Worm (Caenorhabditis elegans) whole organism, L2 larva: ENCODE data around the gene gbas-1.

Experiments
- blmp-1 ChIP-seq: sonication (generic microtip); optimal IDR thresholded peaks from 2 replicates; lab custom pipeline; 2017; ENCODE audit warnings: missing genetic modification characterization, mild to moderate bottlenecking, missing compliant biosample characterization, antibody characterized with exemption, moderate library complexity; ENCODE audit not compliant: insufficient read depth
- egl-27 ChIP-seq: sonication (generic microtip); optimal IDR thresholded peaks from 3 replicates; lab custom pipeline; 2017; ENCODE audit warnings: missing biosample characterization, missing genetic modification reagents, missing genetic modification characterization
- elt-1 ChIP-seq: fragments of 150-350 bp; optimal IDR thresholded peaks from 2 replicates; lab custom pipeline; 2014; ENCODE audit warnings: missing biosample characterization, missing genetic modification characterization
- fos-1 ChIP-seq: fragments of 150-350 bp; optimal IDR thresholded peaks from 2 replicates; lab custom pipeline; 2014; ENCODE audit warnings: missing biosample characterization, missing genetic modification characterization
- nhr-12 ChIP-seq: fragments of 150-350 bp; optimal IDR thresholded peaks from 2 replicates; lab custom pipeline; 2014; ENCODE audit warnings: missing biosample characterization, missing genetic modification characterization
- nhr-25 ChIP-seq: fragments of 150-350 bp; sonication (generic microtip); optimal IDR thresholded peaks from 3 replicates; lab custom pipeline; 2014; ENCODE audit warnings: missing biosample characterization, missing genetic modification characterization
- sem-4 ChIP-seq: fragments of 150-350 bp; optimal IDR thresholded peaks from 2 replicates; lab custom pipeline; 2014; ENCODE audit warnings: missing biosample characterization, missing genetic modification reagents, missing genetic modification characterization
- sma-3 ChIP-seq: sonication (generic microtip); optimal IDR thresholded peaks from 2 replicates; lab custom pipeline; 2016; ENCODE audit warnings: missing genetic modification reagents, missing genetic modification characterization, missing compliant biosample characterization
- snpc-4 ChIP-seq: fragments of 150-350 bp; optimal IDR thresholded peaks from 2 replicates; lab custom pipeline; 2014; ENCODE audit warnings: missing biosample characterization, missing genetic modification characterization
- unc-62 ChIP-seq: fragments of 150-350 bp; optimal IDR thresholded peaks from 2 replicates; lab custom pipeline; 2014; ENCODE audit warnings: missing biosample characterization, missing genetic modification reagents, missing genetic modification characterization

DNA sequence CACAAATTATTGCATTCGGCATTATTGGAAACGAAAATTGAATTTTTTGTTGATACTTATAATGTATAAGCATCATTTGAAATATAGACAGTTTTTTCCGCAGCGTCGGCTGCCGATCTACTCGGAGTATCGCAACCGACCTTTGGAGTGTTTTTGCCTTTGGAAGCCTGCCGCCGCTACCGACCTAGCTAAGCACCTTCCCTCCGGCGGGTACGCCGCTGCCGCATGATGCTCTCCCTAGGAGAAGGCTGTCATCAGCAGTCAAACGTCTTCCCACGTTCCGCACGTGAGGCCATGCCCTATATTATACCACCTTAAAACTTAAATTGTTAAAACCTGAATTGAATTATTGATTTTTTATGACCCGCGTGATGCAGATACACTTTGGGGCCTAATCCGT lies 13.8 kb downstream of the gbas-1 start:
- TF ChIP-seq sma-3 (GFP tag; lab: Kevin White, UChicago) (no peak), egl-27 (tag; lab: Kevin White, UChicago) (no peak), unc-62 (GFP tag; lab: Kevin White, UChicago) (no peak), sem-4 (tag; lab: Kevin White, UChicago) (no peak), blmp-1 (no peak), snpc-4 (tag; lab: Kevin White, UChicago) (no peak), fos-1 (tag; lab: Kevin White, UChicago) (no peak), elt-1 (tag; lab: Kevin White, UChicago) (no peak), nhr-12 (tag; lab: Kevin White, UChicago) (no peak), nhr-25 (tag; lab: Kevin White, UChicago) (no peak)
